Worm (Caenorhabditis elegans) whole organism, midembryonic: ENCODE measurements around the gene ubc-26.

ENCODE experiments used
- flt-1 ChIP-seq: fragments of 200-800 bp; sonication (Bioruptor generic); IDR thresholded peaks from 2 replicates; pipeline ENCODE4 v1.3.6; 2022; ENCODE audit warnings: missing genetic modification characterization, missing compliant biosample characterization
- ref-1 ChIP-seq: fragments of 200-800 bp; sonication (Bioruptor generic); conservative IDR thresholded peaks from 2 replicates; pipeline ENCODE4 v1.3.6; 2022; ENCODE audit warnings: missing genetic modification reagents, missing genetic modification characterization, missing compliant biosample characterization
- tab-1 ChIP-seq: fragments of 200-800 bp; sonication (Bioruptor generic); IDR thresholded peaks from 2 replicates; pipeline ENCODE4 v1.3.6; 2022; ENCODE audit warnings: missing genetic modification characterization, missing compliant biosample characterization
- ztf-29 ChIP-seq: fragments of 200-800 bp; sonication (Bioruptor generic); IDR thresholded peaks from 2 replicates; pipeline ENCODE4 v1.3.6; 2022; ENCODE audit warnings: missing genetic modification reagents, missing genetic modification characterization, missing compliant biosample characterization

- TF ChIP-seq ztf-29 (no peak), ref-1 (GFP tag; lab: Robert Waterston, UW) (no peak), flt-1 (GFP tag; lab: Robert Waterston, UW) (no peak), tab-1 (GFP tag; lab: Robert Waterston, UW) (no peak)
Observed at ce11 chrII:2922359-2922758, 22.2 kb upstream of the ubc-26 start.
